Fruit fly (Drosophila melanogaster): ENCODE results near the gene Mnt.

DNA sequence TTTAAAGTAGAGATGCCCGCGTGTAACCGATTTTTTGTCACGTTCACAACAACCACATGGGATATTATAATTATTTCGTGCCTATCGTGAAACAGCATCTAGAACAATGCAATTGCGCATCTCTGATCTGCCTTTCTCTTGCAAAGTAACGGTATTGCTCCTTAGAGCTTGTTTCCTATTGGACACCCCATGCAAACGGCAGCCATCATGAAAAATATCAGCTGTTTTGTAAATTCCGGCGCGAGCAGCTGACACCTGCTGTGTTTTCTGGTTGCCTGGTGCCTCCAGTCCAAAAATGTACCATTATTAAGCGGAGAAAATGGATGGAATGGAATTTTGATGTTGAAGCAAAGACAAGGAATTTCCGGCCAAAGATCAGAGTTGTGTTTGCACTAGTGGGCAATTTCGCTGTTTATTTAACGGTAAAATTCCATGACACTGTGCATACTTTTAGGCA, 32.6 kb downstream of the Mnt start:
- no peak for TF ChIP-seq CG8478 (optimal IDR thresholded peaks at IDR 0.05)
- TF ChIP-seq CTCF (optimal IDR thresholded peaks at IDR 0.05): no peak
